Worm (Caenorhabditis elegans): ENCODE measurements around the gene C28H8.7.

- TF ChIP-seq flt-1 (GFP tag; IDR thresholded peaks at IDR 0.05): no peak
- TF ChIP-seq aly-1 (tag; optimal IDR thresholded peaks at IDR 0.05): no peak
- no peak for TF ChIP-seq ama-1 (optimal IDR thresholded peaks at IDR 0.05)
- TF ChIP-seq scrt-1 (GFP tag; IDR thresholded peaks at IDR 0.05): no peak
Observed at ce11 chrIII:5902558-5902957, 15.8 kb upstream of the C28H8.7 start.

All from whole organism, early embryonic.